Worm (Caenorhabditis elegans): ENCODE data around the gene tric-1B.2.

ce11 chrII:12284045-12284444 is 4.9 kb upstream of the tric-1B.2 start:
- no peak for TF ChIP-seq elt-3 (tag; optimal IDR thresholded peaks at IDR 0.05)
- no peak for TF ChIP-seq skn-1 (tag; optimal IDR thresholded peaks at IDR 0.05)
